Worm (Caenorhabditis elegans): Measurements from ENCODE around the gene C16C8.11.
A peak's percentile ranks its signal among the peaks of the same experiment; 100 is the strongest.
"Not testable (repeated sequence)": the region's sequence is repeated elsewhere in the genome, so short reads cannot be mapped to it uniquely, and the experiment has no call there.

The C16C8.11 gene

ce11 chrII:3482231-3482630 is 28.7 kb downstream of the C16C8.11 start, which contains the start of gene smu-2:
smu-2 (plus strand) TSS chrII:3482408.
- TF ChIP-seq tbx-37 (GFP tag; conservative IDR thresholded peaks at IDR 0.05) (peak; percentile 68), tra-4 (tag; optimal IDR thresholded peaks at IDR 0.05) (no peak), ama-1 (optimal IDR thresholded peaks at IDR 0.05) (no peak), flt-1 (GFP tag; IDR thresholded peaks at IDR 0.05) (0 out of 2 replicates have a peak, but pooled peaks have one; percentile 17), F13C5.2 (tag; optimal IDR thresholded peaks at IDR 0.05) (no peak), sea-1 (GFP tag; conservative IDR thresholded peaks at IDR 0.05) (0 out of 2 replicates have a peak, but pooled peaks have one; percentile 6), pes-1 (GFP tag; IDR thresholded peaks at IDR 0.05) (peak; percentile 61; the same call in 1 of the 2 replicates)

DNA sequence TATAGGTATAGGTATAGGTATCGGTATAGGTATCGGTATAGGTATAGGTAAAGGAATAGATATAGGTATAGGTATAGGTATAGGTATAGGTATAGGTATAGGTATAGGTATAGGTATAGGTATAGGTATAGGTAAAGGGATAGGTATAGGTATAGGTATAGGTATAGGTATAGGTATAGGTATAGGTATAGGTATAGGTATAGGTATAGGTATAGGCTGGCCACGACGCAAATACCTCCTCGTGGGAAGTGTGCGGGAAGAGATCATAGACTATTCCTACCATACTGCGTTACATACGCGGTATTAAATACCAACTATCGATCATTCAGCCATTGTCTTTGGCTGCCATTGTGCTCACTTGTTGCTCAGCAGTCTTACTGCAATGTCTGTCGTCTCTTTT is 37.3 kb downstream of the C16C8.11 start, which contains the start of gene fbxb-112:
TSS of gene fbxb-112 (plus strand) at position 301 of the 400 bp plus-strand sequence.
- not testable (repeated sequence) for TF ChIP-seq aly-1 (tag; optimal IDR thresholded peaks at IDR 0.05); hmbx-1 (tag; optimal IDR thresholded peaks at IDR 0.05); tbx-37 (GFP tag; conservative IDR thresholded peaks at IDR 0.05)

DNA sequence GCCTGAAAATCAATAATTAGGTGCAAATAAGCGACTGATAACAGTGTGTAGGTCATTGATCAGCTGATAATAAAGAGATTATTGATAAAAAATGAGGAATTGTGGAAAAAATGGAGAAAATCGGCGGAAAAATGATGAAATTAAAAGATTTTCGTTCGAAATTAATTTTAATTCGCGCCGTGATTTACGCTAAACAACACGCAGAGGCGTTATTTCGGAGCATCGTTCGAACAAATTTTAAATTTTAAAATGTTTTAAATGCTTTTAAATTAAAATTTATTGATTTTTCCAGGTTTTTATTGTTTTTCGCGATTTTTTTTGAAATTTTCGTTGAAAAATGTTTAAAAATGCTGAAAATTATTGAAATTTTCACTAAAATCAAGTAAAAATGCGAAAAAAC is 45.9 kb downstream of the C16C8.11 start, which contains the start of gene Y49F6B.9:
TSS of gene Y49F6B.9 (minus strand) at position 2 of the 400 bp plus-strand sequence.
- TF ChIP-seq tbx-11 (GFP tag; IDR thresholded peaks at IDR 0.05) = no peak
- TF ChIP-seq pes-1 (GFP tag; IDR thresholded peaks at IDR 0.05) = no peak
- no peak for TF ChIP-seq ceh-13 (GFP tag; optimal IDR thresholded peaks at IDR 0.05)
- TF ChIP-seq hnd-1 (tag; optimal IDR thresholded peaks at IDR 0.05) = no peak
- no peak for TF ChIP-seq aly-1 (tag; optimal IDR thresholded peaks at IDR 0.05)
- no peak for TF ChIP-seq sea-1 (GFP tag; conservative IDR thresholded peaks at IDR 0.05)
- TF ChIP-seq ama-1 (optimal IDR thresholded peaks at IDR 0.05) = no peak
- TF ChIP-seq hmbx-1 (tag; optimal IDR thresholded peaks at IDR 0.05) = no peak
- no peak for TF ChIP-seq hmg-4 (GFP tag; optimal IDR thresholded peaks at IDR 0.05)
- no peak for TF ChIP-seq tbx-37 (GFP tag; conservative IDR thresholded peaks at IDR 0.05)
- no peak for TF ChIP-seq ceh-36 (tag; optimal IDR thresholded peaks at IDR 0.05)
- no peak for TF ChIP-seq F13C5.2 (tag; optimal IDR thresholded peaks at IDR 0.05)
- no peak for TF ChIP-seq tra-4 (tag; optimal IDR thresholded peaks at IDR 0.05)
- TF ChIP-seq ets-7 (tag; optimal IDR thresholded peaks at IDR 0.05) = no peak
- TF ChIP-seq flt-1 (GFP tag; IDR thresholded peaks at IDR 0.05) = no peak
- no peak for TF ChIP-seq B0310.2 (tag; optimal IDR thresholded peaks at IDR 0.05)
- no peak for TF ChIP-seq scrt-1 (GFP tag; IDR thresholded peaks at IDR 0.05)

ce11 chrII:3500373-3500772 is 46.9 kb downstream of the C16C8.11 start:
- TF ChIP-seq hmbx-1 (tag; optimal IDR thresholded peaks at IDR 0.05) (no peak), sea-1 (GFP tag; conservative IDR thresholded peaks at IDR 0.05) (no peak), ceh-36 (tag; optimal IDR thresholded peaks at IDR 0.05) (no peak), flt-1 (GFP tag; IDR thresholded peaks at IDR 0.05) (no peak), ceh-13 (GFP tag; optimal IDR thresholded peaks at IDR 0.05) (no peak), ets-7 (tag; optimal IDR thresholded peaks at IDR 0.05) (no peak), B0310.2 (tag; optimal IDR thresholded peaks at IDR 0.05) (no peak)

DNA sequence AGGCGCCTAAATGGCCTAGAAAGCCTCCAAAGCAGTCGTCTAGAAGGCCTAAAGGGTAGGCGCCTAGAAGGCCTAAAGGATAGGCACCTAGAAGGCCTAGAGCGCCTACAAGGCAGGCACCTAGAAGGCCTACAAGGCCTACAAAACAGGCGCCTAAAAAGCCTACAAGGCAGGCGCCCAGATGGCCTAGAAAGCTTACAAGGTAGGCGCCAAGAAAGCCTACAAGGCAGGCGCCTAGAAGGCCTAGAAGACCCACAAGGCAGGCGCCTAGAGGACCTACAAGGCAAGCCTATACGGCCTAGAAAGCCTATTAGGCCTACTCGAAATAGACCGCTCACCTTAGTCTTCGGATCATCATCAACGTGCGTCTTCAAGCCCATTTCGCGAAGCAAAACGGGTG is 48.5 kb downstream of the C16C8.11 start:
- TF ChIP-seq ets-7 (tag; optimal IDR thresholded peaks at IDR 0.05) (no peak), pes-1 (GFP tag; IDR thresholded peaks at IDR 0.05) (peak; percentile 40; the same call in 1 of the 2 replicates)

- 0 out of 2 replicates have a peak, but pooled peaks have one; percentile 55 for TF ChIP-seq sea-1 (GFP tag; conservative IDR thresholded peaks at IDR 0.05)
- TF ChIP-seq pes-1 (GFP tag; IDR thresholded peaks at IDR 0.05) = peak; percentile 79
- peak; percentile 10 for TF ChIP-seq ets-7 (tag; optimal IDR thresholded peaks at IDR 0.05)
- TF ChIP-seq tbx-11 (GFP tag; IDR thresholded peaks at IDR 0.05) = no peak; the same call in 1 of the 2 replicates
- TF ChIP-seq hmbx-1 (tag; optimal IDR thresholded peaks at IDR 0.05) = peak; percentile 17
- TF ChIP-seq scrt-1 (GFP tag; IDR thresholded peaks at IDR 0.05) = 0 out of 2 replicates have a peak, but pooled peaks have one; percentile 42
- no peak for TF ChIP-seq ceh-13 (GFP tag; optimal IDR thresholded peaks at IDR 0.05)
- peak; percentile 59 for TF ChIP-seq F13C5.2 (tag; optimal IDR thresholded peaks at IDR 0.05)
- no peak for TF ChIP-seq ceh-36 (tag; optimal IDR thresholded peaks at IDR 0.05)
- TF ChIP-seq tbx-37 (GFP tag; conservative IDR thresholded peaks at IDR 0.05) = peak; percentile 61
- peak; percentile 36 for TF ChIP-seq hmg-4 (GFP tag; optimal IDR thresholded peaks at IDR 0.05)
Observed at ce11 chrII:3502520-3503323, 49.2 kb downstream of the C16C8.11 start, which contains the start of the genes col-71 and Y49F6B.2. col-71 (minus strand) TSS chrII:3502570. Y49F6B.2 (plus strand) TSS chrII:3502968.

Measured in whole organism, early embryonic.